Worm (Caenorhabditis elegans) whole organism, midembryonic: ENCODE data around the gene BE0003N10.6.

Experiments used
- T22C8.4 ChIP-seq: fragments of 200-800 bp; sonication (Bioruptor generic); IDR thresholded peaks from 2 replicates; pipeline ENCODE4 v1.3.6; 2022; ENCODE audit warnings: missing genetic modification characterization, missing compliant biosample characterization
- cog-1 ChIP-seq: sonication (generic microtip); optimal IDR thresholded peaks from 2 replicates; lab custom pipeline; 2016; ENCODE audit warnings: missing genetic modification characterization, missing compliant biosample characterization
- flt-1 ChIP-seq: fragments of 200-800 bp; sonication (Bioruptor generic); IDR thresholded peaks from 2 replicates; pipeline ENCODE4 v1.3.6; 2022; ENCODE audit warnings: missing genetic modification characterization, missing compliant biosample characterization
- klf-2 ChIP-seq: fragments of 200-800 bp; sonication (Bioruptor generic); conservative IDR thresholded peaks from 2 replicates; pipeline ENCODE4 v1.3.6; 2022; ENCODE audit warnings: missing genetic modification reagents, missing genetic modification characterization, missing compliant biosample characterization
- med-1 ChIP-seq: sonication (generic microtip); optimal IDR thresholded peaks from 2 replicates; lab custom pipeline; 2017; ENCODE audit warnings: missing genetic modification characterization, mild to moderate bottlenecking, missing compliant biosample characterization, antibody characterized with exemption, missing genetic modification reagents; ENCODE audit not compliant: insufficient read depth
- ref-1 ChIP-seq: fragments of 200-800 bp; sonication (Bioruptor generic); conservative IDR thresholded peaks from 2 replicates; pipeline ENCODE4 v1.3.6; 2022; ENCODE audit warnings: missing genetic modification reagents, missing genetic modification characterization, missing compliant biosample characterization
- tab-1 ChIP-seq: fragments of 200-800 bp; sonication (Bioruptor generic); IDR thresholded peaks from 2 replicates; pipeline ENCODE4 v1.3.6; 2022; ENCODE audit warnings: missing genetic modification characterization, missing compliant biosample characterization
- ztf-23 ChIP-seq: fragments of 200-800 bp; sonication (Bioruptor generic); IDR thresholded peaks from 2 replicates; pipeline ENCODE4 v1.3.6; 2022; ENCODE audit warnings: missing genetic modification reagents, missing genetic modification characterization, missing compliant biosample characterization
- ztf-29 ChIP-seq: fragments of 200-800 bp; sonication (Bioruptor generic); IDR thresholded peaks from 2 replicates; pipeline ENCODE4 v1.3.6; 2022; ENCODE audit warnings: missing genetic modification reagents, missing genetic modification characterization, missing compliant biosample characterization

DNA sequence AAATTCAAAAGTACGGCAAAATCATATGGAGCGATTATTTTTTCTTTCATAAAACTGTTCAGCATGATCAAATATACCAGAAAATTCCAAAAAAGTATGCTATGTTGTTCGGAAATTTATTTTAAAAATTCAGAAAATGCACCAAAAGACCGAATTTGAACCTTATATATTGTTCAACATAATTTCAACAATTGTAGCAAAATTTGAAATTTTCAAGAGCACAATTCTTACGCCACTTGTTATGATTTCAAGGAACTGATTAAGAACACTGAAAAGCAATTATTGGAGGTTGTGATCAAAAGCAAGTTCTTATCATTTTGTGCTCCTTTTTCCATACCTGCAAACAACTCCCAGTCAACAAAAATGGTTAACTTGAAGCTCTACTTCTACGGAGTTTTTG is 51.8 kb downstream of the BE0003N10.6 start, which contains the start of gene clc-27:
- no peak for TF ChIP-seq ztf-29 (GFP tag; lab: Robert Waterston, UW)
- TF ChIP-seq cog-1, result no peak
- TF ChIP-seq med-1 (GFP tag; lab: Kevin White, UChicago), result no peak
- TF ChIP-seq ref-1 (GFP tag; lab: Robert Waterston, UW), result no peak
- TF ChIP-seq T22C8.4 (GFP tag; lab: Robert Waterston, UW), result no peak
- TF ChIP-seq tab-1 (GFP tag; lab: Robert Waterston, UW), result no peak
- no peak for TF ChIP-seq flt-1
- no peak for TF ChIP-seq ztf-23 (GFP tag; lab: Robert Waterston, UW)
- TF ChIP-seq klf-2 (GFP tag; lab: Robert Waterston, UW), result no peak
